Fruit fly (Drosophila melanogaster): ENCODE results near the gene tgo.

dm6 chr3R:9038652-9039051, 18.8 kb upstream of the tgo start, which contains the start of gene hyx:
- TF ChIP-seq OdsH (GFP tag; optimal IDR thresholded peaks at IDR 0.05) (no peak), Sox102F (GFP tag; optimal IDR thresholded peaks at IDR 0.05) (no peak), CG8632 (GFP tag; optimal IDR thresholded peaks at IDR 0.05) (no peak), CG6854 (GFP tag; optimal IDR thresholded peaks at IDR 0.05) (no peak), Eip93F (GFP tag; optimal IDR thresholded peaks at IDR 0.05) (no peak), CG6276 (GFP tag; optimal IDR thresholded peaks at IDR 0.05) (no peak), lz (GFP tag; optimal IDR thresholded peaks at IDR 0.05) (peak; percentile 12), Hr39 (GFP tag; optimal IDR thresholded peaks at IDR 0.05) (peak; percentile 52), CG32006 (GFP tag; optimal IDR thresholded peaks at IDR 0.05) (no peak)

Measured in whole organism, prepupa.